Worm (Caenorhabditis elegans) whole organism, L1 larva: ENCODE results near the gene rbd-1.

Experiments
- ama-1 ChIP-seq: fragments of 150-350 bp; optimal IDR thresholded peaks from 2 replicates; lab custom pipeline; 2014
- efl-1 ChIP-seq, 4 experiments: fragments of 150-350 bp; optimal IDR thresholded peaks in 3 of 4; peaks in 1 of 4; 1 replicate in 1 of 4; 2 replicates in 3 of 4; lab custom pipeline; 2014; ENCODE audit warnings: missing biosample characterization in 2 of 4, missing genetic modification characterization in 2 of 4, missing genetic modification reagents in 2 of 4
- egl-27 ChIP-seq, 2 experiments: fragments of 150-350 bp in 1 of 2; sonication (generic microtip); optimal IDR thresholded peaks; 3 replicates each; lab custom pipeline; 2017 to 2018; ENCODE audit warnings: missing biosample characterization in 2 of 2, missing genetic modification characterization in 2 of 2, missing genetic modification reagents in 2 of 2
- elt-3 ChIP-seq, 6 experiments: fragments of 150-350 bp in 1 of 6; sonication (generic microtip); optimal IDR thresholded peaks; 2 replicates each; lab custom pipeline; 2017 to 2018; ENCODE audit warnings: missing biosample characterization in 6 of 6, missing genetic modification characterization in 6 of 6, inconsistent platforms in 1 of 6
- jun-1 ChIP-seq: fragments of 150-350 bp; optimal IDR thresholded peaks from 2 replicates; lab custom pipeline; 2014; ENCODE audit warnings: missing biosample characterization, missing genetic modification reagents, missing genetic modification characterization
- mep-1 ChIP-seq: fragments of 150-350 bp; optimal IDR thresholded peaks from 2 replicates; lab custom pipeline; 2014; ENCODE audit warnings: missing biosample characterization, missing genetic modification characterization
- nhr-11 ChIP-seq: fragments of 150-350 bp; optimal IDR thresholded peaks from 2 replicates; lab custom pipeline; 2014; ENCODE audit warnings: missing biosample characterization, missing genetic modification characterization
- unc-62 ChIP-seq: fragments of 150-350 bp; optimal IDR thresholded peaks from 2 replicates; lab custom pipeline; 2014; ENCODE audit warnings: missing biosample characterization, missing genetic modification reagents, missing genetic modification characterization

DNA sequence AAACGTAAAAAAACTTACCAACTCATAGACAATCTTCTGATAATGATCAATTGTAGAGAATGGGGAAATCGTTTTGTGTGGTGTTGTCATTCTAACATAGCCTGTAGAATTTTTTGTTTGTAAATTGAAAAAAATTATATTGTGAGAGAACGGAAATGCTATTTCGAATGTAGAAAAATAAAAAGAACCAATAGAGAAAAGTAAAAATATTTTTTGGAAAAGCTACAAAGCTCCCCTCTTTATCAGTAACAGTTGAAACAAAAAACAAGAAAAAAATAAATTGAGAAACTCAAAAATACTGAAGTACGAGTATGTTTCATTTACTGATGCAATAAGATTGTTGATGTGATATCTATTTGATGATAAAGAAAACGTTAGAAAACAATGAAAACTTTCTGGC lies 13.1 kb upstream of the rbd-1 start, which contains the start of gene C27D8.3:
- TF ChIP-seq elt-3 (tag; optimal IDR thresholded peaks at IDR 0.05; lab: Kevin White, UChicago), result no peak
- TF ChIP-seq mep-1, result no peak
- no peak for TF ChIP-seq egl-27 (tag; optimal IDR thresholded peaks at IDR 0.05; lab: Kevin White, UChicago)
- TF ChIP-seq ama-1 (lab: Kevin White, UChicago), result no peak
- no peak for TF ChIP-seq jun-1 (tag; lab: Kevin White, UChicago)
- no peak for TF ChIP-seq unc-62
- TF ChIP-seq efl-1 (optimal IDR thresholded peaks at IDR 0.05; lab: Kevin White, UChicago), result no peak
- no peak for TF ChIP-seq efl-1 (GFP tag; optimal IDR thresholded peaks at IDR 0.05 in 1 of 2; lab: Kevin White, UChicago)
- TF ChIP-seq nhr-11 (tag; lab: Kevin White, UChicago), result no peak
